Worm (Caenorhabditis elegans): ENCODE results near the gene F08F8.7.

DNA sequence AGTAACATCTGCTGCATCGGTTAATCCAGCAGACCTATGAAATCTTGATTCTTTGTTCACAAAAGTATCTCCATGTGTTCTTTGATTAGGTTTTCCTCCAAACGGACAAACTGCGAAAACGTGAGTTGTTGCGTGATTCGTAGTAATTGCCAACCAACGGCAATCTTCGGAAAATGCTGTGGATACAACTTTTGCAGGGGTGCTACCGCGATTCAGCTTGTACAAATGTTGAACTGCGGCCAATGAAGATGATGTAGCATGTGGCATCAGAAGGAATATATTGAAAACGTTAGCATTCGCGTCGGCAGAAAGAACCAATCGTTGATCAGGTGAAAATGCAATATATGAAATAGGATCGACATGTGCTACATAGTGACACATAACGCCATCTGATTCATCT lies 15.3 kb downstream of the F08F8.7 start:
- TF ChIP-seq sptf-1 (tag; optimal IDR thresholded peaks at IDR 0.05) (no peak), pha-4 (tag; optimal IDR thresholded peaks at IDR 0.05) (no peak), nhr-28 (tag; optimal IDR thresholded peaks at IDR 0.05) (no peak), ceh-43 (GFP tag; optimal IDR thresholded peaks at IDR 0.05) (no peak), ztf-11 (tag; optimal IDR thresholded peaks at IDR 0.05) (no peak), unc-39 (tag; optimal IDR thresholded peaks at IDR 0.05) (no peak), nhr-76 (tag; optimal IDR thresholded peaks at IDR 0.05) (no peak), elt-1 (tag; optimal IDR thresholded peaks at IDR 0.05; ENCODE audit: borderline replicate concordance, insufficient read depth) (no peak), lsy-2 (tag; optimal IDR thresholded peaks at IDR 0.05) (no peak), zip-8 (tag; optimal IDR thresholded peaks at IDR 0.05) (no peak), flh-1 (GFP tag; optimal IDR thresholded peaks at IDR 0.05) (no peak), snpc-4 (tag; optimal IDR thresholded peaks at IDR 0.05) (no peak), ham-2 (GFP tag; optimal IDR thresholded peaks at IDR 0.05) (no peak)

Measured in whole organism, mixed stage, embryonic.